Worm (Caenorhabditis elegans) whole organism, L4 larva: Measurements from ENCODE around the gene tir-1.

Experiments used
- Y48G9A.11 ChIP-seq: fragments of 200-800 bp; sonication (Bioruptor generic); IDR thresholded peaks from 2 replicates; pipeline ENCODE4 v1.3.6; 2022; ENCODE audit warnings: missing genetic modification reagents, missing genetic modification characterization, missing compliant biosample characterization
- ZK546.5 ChIP-seq, 2 experiments: sonication (generic microtip); optimal IDR thresholded peaks; 2 replicates each; lab custom pipeline; 2017; ENCODE audit warnings: missing biosample characterization in 2 of 2, missing genetic modification characterization in 2 of 2
- ama-1 ChIP-seq: fragments of 150-350 bp; optimal IDR thresholded peaks from 2 replicates; lab custom pipeline; 2014; ENCODE audit warnings: inconsistent platforms, mixed read lengths
- ctbp-1 ChIP-seq: fragments of 200-800 bp; sonication (Bioruptor generic); IDR thresholded peaks from 2 replicates; pipeline ENCODE4 v1.3.6; 2022; ENCODE audit warnings: missing genetic modification reagents, missing genetic modification characterization, missing compliant biosample characterization
- hlh-30 ChIP-seq: sonication (generic microtip); optimal IDR thresholded peaks from 2 replicates; lab custom pipeline; 2017; ENCODE audit warnings: antibody characterized with exemption, mild to moderate bottlenecking, missing genetic modification characterization, missing compliant biosample characterization; ENCODE audit not compliant: insufficient read depth
- jun-1 ChIP-seq: fragments of 150-350 bp; optimal IDR thresholded peaks from 2 replicates; lab custom pipeline; 2014; ENCODE audit warnings: missing biosample characterization, missing genetic modification reagents, missing genetic modification characterization
- unc-130 ChIP-seq: sonication (generic microtip); optimal IDR thresholded peaks from 2 replicates; lab custom pipeline; 2016; ENCODE audit warnings: missing genetic modification reagents, missing genetic modification characterization, missing compliant biosample characterization
- unc-62 ChIP-seq, 3 experiments: fragments of 150-350 bp in 1 of 3; sonication (generic microtip); optimal IDR thresholded peaks in 2 of 3; peaks in 1 of 3; 1 replicate in 1 of 3; 2 replicates in 2 of 3; lab custom pipeline; 2014 to 2017; ENCODE audit warnings: missing biosample characterization in 3 of 3, missing genetic modification characterization in 3 of 3, missing genetic modification reagents in 3 of 3, missing genotype in 1 of 3
- zag-1 ChIP-seq: fragments of 150-350 bp; optimal IDR thresholded peaks from 2 replicates; lab custom pipeline; 2014; ENCODE audit warnings: missing biosample characterization, missing genetic modification characterization

DNA sequence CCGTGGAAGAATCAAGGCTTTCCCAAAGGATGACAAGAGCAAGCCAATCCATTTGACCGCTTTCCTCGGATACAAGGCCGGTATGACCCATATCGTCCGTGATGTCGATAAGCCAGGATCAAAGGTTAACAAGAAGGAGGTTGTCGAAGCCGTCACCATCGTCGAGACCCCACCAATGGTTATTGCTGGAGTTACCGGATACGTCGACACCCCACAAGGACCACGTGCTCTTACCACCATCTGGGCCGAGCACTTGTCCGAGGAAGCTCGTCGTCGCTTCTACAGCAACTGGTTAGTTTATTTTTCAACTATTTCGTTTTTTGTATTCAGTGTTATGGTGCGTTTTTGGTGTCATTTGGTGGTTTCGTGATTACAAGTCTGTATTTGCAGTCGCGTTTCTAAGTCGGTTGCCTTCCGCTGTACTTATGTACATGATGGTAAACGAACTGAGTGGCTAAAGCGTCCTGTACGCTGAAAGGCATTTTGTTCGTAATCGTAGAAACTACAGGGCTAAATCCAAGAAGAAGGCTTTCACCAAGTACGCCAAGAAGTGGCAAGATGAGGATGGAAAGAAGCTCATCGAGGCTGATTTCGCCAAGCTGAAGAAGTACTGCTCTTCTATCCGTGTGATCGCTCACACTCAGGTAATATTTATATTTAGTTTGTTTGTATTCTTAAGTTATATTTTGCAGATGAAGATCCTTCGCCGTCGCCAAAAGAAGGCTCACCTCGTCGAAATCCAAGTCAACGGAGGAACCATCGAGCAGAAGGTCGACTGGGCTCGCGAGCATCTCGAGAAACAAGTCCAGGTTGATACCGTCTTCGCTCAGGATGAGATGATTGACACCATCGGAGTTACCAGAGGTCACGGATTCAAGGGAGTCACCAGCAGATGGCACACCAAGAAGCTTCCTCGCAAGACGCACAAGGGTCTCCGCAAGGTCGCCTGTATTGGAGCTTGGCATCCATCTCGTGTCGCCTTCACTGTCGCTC lies 33.2 kb downstream of the tir-1 start:
- TF ChIP-seq Y48G9A.11 (GFP tag; lab: Robert Waterston, UW) (no peak), ZK546.5 (tag; optimal IDR thresholded peaks at IDR 0.05; lab: Kevin White, UChicago) (no peak), hlh-30 (tag; lab: Kevin White, UChicago) (no peak), ama-1 (lab: Kevin White, UChicago) (no peak), ctbp-1 (GFP tag; lab: Robert Waterston, UW) (no peak), unc-62 (GFP tag; optimal IDR thresholded peaks at IDR 0.05 in 1 of 2; lab: Kevin White, UChicago) (no peak), unc-62 (tag; optimal IDR thresholded peaks at IDR 0.05; lab: Kevin White, UChicago) (no peak), jun-1 (no peak), unc-130 (GFP tag; lab: Kevin White, UChicago) (no peak), zag-1 (no peak)
